Fruit fly (Drosophila melanogaster) whole organism, embryonic: Measurements from ENCODE around the gene CG14718.
A peak's percentile ranks its signal among the peaks of the same experiment; 100 is the strongest.

Experiments used
- Antp ChIP-seq: fragments of 200-800 bp; sonication (Bioruptor generic); optimal IDR thresholded peaks from 3 replicates; lab custom pipeline; 2016; ENCODE audit warnings: missing biosample characterization, missing genetic modification characterization
- Awh ChIP-seq: fragments of 200-800 bp; sonication (Bioruptor generic); IDR thresholded peaks from 2 replicates; pipeline ENCODE4, ENCODE4 v1.3.6; 2022; ENCODE audit warnings: missing biosample characterization, missing genetic modification characterization
- CG1024 ChIP-seq: fragments of 200-800 bp; sonication (Bioruptor generic); IDR thresholded peaks from 2 replicates; pipeline ENCODE4 v1.3.6; 2022; ENCODE audit warnings: missing biosample characterization, missing genetic modification characterization
- CG10543 ChIP-seq: fragments of 200-800 bp; sonication (Bioruptor generic); optimal IDR thresholded peaks from 3 replicates; lab custom pipeline; 2017; ENCODE audit warnings: missing biosample characterization, mild to moderate bottlenecking, missing genetic modification characterization, moderate library complexity
- CG11398 ChIP-seq: fragments of 200-800 bp; sonication (Bioruptor generic); optimal IDR thresholded peaks from 2 replicates; lab custom pipeline; 2016; ENCODE audit warnings: missing biosample characterization, missing genetic modification characterization
- CG12942 ChIP-seq: fragments of 200-800 bp; sonication (Bioruptor generic); optimal IDR thresholded peaks from 3 replicates; lab custom pipeline; 2016; ENCODE audit warnings: missing biosample characterization, missing genetic modification characterization
- CG13624 ChIP-seq: fragments of 200-800 bp; sonication (Bioruptor generic); optimal IDR thresholded peaks from 2 replicates; lab custom pipeline; 2016; ENCODE audit warnings: missing biosample characterization, missing genetic modification characterization
- CG14050 ChIP-seq: fragments of 200-800 bp; sonication (Bioruptor generic); IDR thresholded peaks from 3 replicates; pipeline ENCODE4 v1.3.6; 2022; ENCODE audit warnings: missing biosample characterization, missing genetic modification characterization
- CG14860 ChIP-seq: fragments of 200-800 bp; sonication (Bioruptor generic); IDR thresholded peaks from 3 replicates; pipeline ENCODE4 v1.3.6; 2022; ENCODE audit warnings: missing biosample characterization, missing genetic modification characterization; ENCODE audit not compliant: partially characterized antibody
- CG1529 ChIP-seq: fragments of 200-800 bp; sonication (Bioruptor generic); optimal IDR thresholded peaks from 3 replicates; lab custom pipeline; 2018; ENCODE audit warnings: missing biosample characterization, missing genetic modification characterization
- CG1832 ChIP-seq: fragments of 200-800 bp; sonication (Bioruptor generic); optimal IDR thresholded peaks from 2 replicates; lab custom pipeline; 2017; ENCODE audit warnings: missing biosample characterization, mild to moderate bottlenecking, missing genetic modification characterization, inconsistent platforms
- CG2678 ChIP-seq: fragments of 200-800 bp; sonication (Bioruptor generic); optimal IDR thresholded peaks from 3 replicates; lab custom pipeline; 2019; ENCODE audit warnings: missing biosample characterization, mild to moderate bottlenecking, missing genetic modification characterization, moderate library complexity
- CG3065 ChIP-seq: fragments of 200-800 bp; sonication (Bioruptor generic); optimal IDR thresholded peaks from 2 replicates; lab custom pipeline; 2016; ENCODE audit warnings: missing biosample characterization, missing genetic modification characterization
- CG32767 ChIP-seq: fragments of 200-800 bp; sonication (Bioruptor generic); IDR thresholded peaks from 2 replicates; pipeline ENCODE4 v1.3.6; 2022; ENCODE audit warnings: missing biosample characterization, missing genetic modification characterization
- CG33213 ChIP-seq: fragments of 200-800 bp; sonication (Bioruptor generic); optimal IDR thresholded peaks from 3 replicates; lab custom pipeline; 2016; ENCODE audit warnings: missing biosample characterization, missing genetic modification characterization
- CG33557 ChIP-seq: fragments of 200-800 bp; sonication (Bioruptor generic); optimal IDR thresholded peaks from 2 replicates; lab custom pipeline; 2019; ENCODE audit warnings: missing biosample characterization, mild to moderate bottlenecking, missing genetic modification characterization, moderate library complexity
- CG3407 ChIP-seq: fragments of 200-800 bp; sonication (Bioruptor generic); optimal IDR thresholded peaks from 2 replicates; lab custom pipeline; 2018; ENCODE audit warnings: missing biosample characterization, mild to moderate bottlenecking, missing genetic modification characterization
- CG34224 ChIP-seq: fragments of 200-800 bp; sonication (Bioruptor generic); IDR thresholded peaks from 3 replicates; pipeline ENCODE4 v1.3.6; 2022; ENCODE audit warnings: missing biosample characterization, missing genetic modification characterization; ENCODE audit not compliant: partially characterized antibody
- CG3847 ChIP-seq: fragments of 200-800 bp; sonication (Bioruptor generic); IDR thresholded peaks from 2 replicates; pipeline ENCODE4 v1.3.6; 2022; ENCODE audit warnings: missing biosample characterization, missing genetic modification characterization
- CG4282 ChIP-seq: fragments of 200-800 bp; sonication (Bioruptor generic); optimal IDR thresholded peaks from 2 replicates; lab custom pipeline; 2016; ENCODE audit warnings: missing biosample characterization, missing genetic modification characterization
- CG6654 ChIP-seq: fragments of 200-800 bp; sonication (Bioruptor generic); optimal IDR thresholded peaks from 2 replicates; lab custom pipeline; 2017; ENCODE audit warnings: missing biosample characterization, mild to moderate bottlenecking, missing genetic modification characterization
- CG8281 ChIP-seq: fragments of 200-800 bp; sonication (Bioruptor generic); optimal IDR thresholded peaks from 2 replicates; lab custom pipeline; 2018; ENCODE audit warnings: missing biosample characterization, mild to moderate bottlenecking, missing genetic modification characterization, moderate library complexity
- CoRest ChIP-seq: fragments of 200-800 bp; sonication (Bioruptor generic); optimal IDR thresholded peaks from 3 replicates; lab custom pipeline; 2018; ENCODE audit warnings: missing biosample characterization, mild to moderate bottlenecking, missing genetic modification characterization, moderate library complexity
- D19A ChIP-seq: fragments of 200-800 bp; optimal IDR thresholded peaks from 3 replicates; lab custom pipeline; 2019; ENCODE audit warnings: missing biosample characterization, mild to moderate bottlenecking, missing genetic modification characterization, moderate library complexity
- Dbx ChIP-seq: fragments of 200-800 bp; sonication (Bioruptor generic); IDR thresholded peaks from 3 replicates; pipeline ENCODE4 v1.3.6; 2022; ENCODE audit warnings: missing biosample characterization, missing genetic modification characterization
- Dfd ChIP-seq, 2 experiments: fragments of >200 bp; optimal IDR thresholded peaks; 2 replicates each; lab custom pipeline; 2017; ENCODE audit warnings: missing biosample characterization in 2 of 2, missing genetic modification characterization in 2 of 2
- Dip2 ChIP-seq: fragments of 200-800 bp; sonication (Bioruptor generic); IDR thresholded peaks from 2 replicates; pipeline ENCODE4 v1.3.6; 2022; ENCODE audit warnings: missing biosample characterization, missing genetic modification characterization
- Ets97D ChIP-seq: fragments of 200-800 bp; sonication (Bioruptor generic); optimal IDR thresholded peaks from 3 replicates; lab custom pipeline; 2016; ENCODE audit warnings: missing biosample characterization, missing genetic modification characterization
- Fer1 ChIP-seq: fragments of 200-800 bp; sonication (Bioruptor generic); optimal IDR thresholded peaks from 2 replicates; lab custom pipeline; 2017; ENCODE audit warnings: missing biosample characterization, mild to moderate bottlenecking, missing genetic modification characterization
- Hey ChIP-seq: fragments of 200-800 bp; sonication (Bioruptor generic); optimal IDR thresholded peaks from 3 replicates; lab custom pipeline; 2018; ENCODE audit warnings: missing biosample characterization, mild to moderate bottlenecking, missing genetic modification characterization
- Hmx ChIP-seq: fragments of 200-800 bp; sonication (Bioruptor generic); optimal IDR thresholded peaks from 2 replicates; lab custom pipeline; 2016; ENCODE audit warnings: missing biosample characterization, missing genetic modification characterization
- Hr3 ChIP-seq: fragments of 200-800 bp; sonication (Bioruptor generic); optimal IDR thresholded peaks from 3 replicates; lab custom pipeline; 2016; ENCODE audit warnings: missing biosample characterization, missing genetic modification characterization
- Hsf ChIP-seq: fragments of 200-800 bp; sonication (Bioruptor generic); optimal IDR thresholded peaks from 3 replicates; lab custom pipeline; 2016; ENCODE audit warnings: missing biosample characterization, missing genetic modification characterization
- Jarid2 ChIP-seq: fragments of 200-800 bp; sonication (Bioruptor generic); optimal IDR thresholded peaks from 3 replicates; lab custom pipeline; 2017; ENCODE audit warnings: mild to moderate bottlenecking, missing biosample characterization, missing genetic modification reagents, missing genetic modification characterization
- Poxn ChIP-seq: fragments of 200-800 bp; sonication (Bioruptor generic); IDR thresholded peaks from 2 replicates; pipeline ENCODE4 v1.3.6; 2022; ENCODE audit warnings: missing biosample characterization, missing genetic modification characterization
- Ptx1 ChIP-seq: fragments of 200-800 bp; sonication (Bioruptor generic); IDR thresholded peaks from 2 replicates; pipeline ENCODE4 v1.3.6; 2022; ENCODE audit warnings: missing biosample characterization, missing genetic modification characterization
- Sin3A ChIP-seq: fragments of >200 bp; optimal IDR thresholded peaks from 2 replicates; lab custom pipeline; 2018
- Sry-δ ChIP-seq: fragments of 200-800 bp; sonication (Bioruptor generic); optimal IDR thresholded peaks from 2 replicates; lab custom pipeline; 2016; ENCODE audit warnings: missing biosample characterization, missing genetic modification characterization
- ap ChIP-seq: fragments of 200-800 bp; sonication (Bioruptor generic); IDR thresholded peaks from 2 replicates; pipeline ENCODE4 v1.3.6; 2022; ENCODE audit warnings: missing biosample characterization, missing genetic modification characterization
- caup ChIP-seq: fragments of 200-800 bp; sonication (Bioruptor generic); optimal IDR thresholded peaks from 3 replicates; lab custom pipeline; 2017; ENCODE audit warnings: missing biosample characterization, mild to moderate bottlenecking, missing genetic modification characterization, moderate library complexity; ENCODE audit not compliant: severe bottlenecking
- chif ChIP-seq, 2 experiments: fragments of 200-800 bp; sonication (Bioruptor generic); optimal IDR thresholded peaks; 3 replicates each; lab custom pipeline; 2016; ENCODE audit warnings: missing biosample characterization in 2 of 2, missing genetic modification characterization in 2 of 2
- chn ChIP-seq: fragments of 200-800 bp; sonication (Bioruptor generic); optimal IDR thresholded peaks from 2 replicates; lab custom pipeline; 2016; ENCODE audit warnings: missing biosample characterization, missing genetic modification characterization
- crp ChIP-seq, 2 experiments: fragments of 200-800 bp; sonication (Bioruptor generic); optimal IDR thresholded peaks; 2 replicates in 1 of 2; 3 replicates in 1 of 2; lab custom pipeline; 2017; ENCODE audit warnings: missing biosample characterization in 2 of 2, missing genetic modification characterization in 2 of 2, mild to moderate bottlenecking in 1 of 2, moderate library complexity in 1 of 2
- fru ChIP-seq: fragments of >200 bp; optimal IDR thresholded peaks from 2 replicates; lab custom pipeline; 2017
- grau ChIP-seq: fragments of 200-800 bp; optimal IDR thresholded peaks from 3 replicates; lab custom pipeline; 2019; ENCODE audit warnings: missing biosample characterization, mild to moderate bottlenecking, missing genetic modification characterization, moderate library complexity
- ham ChIP-seq: fragments of 200-800 bp; sonication (Bioruptor generic); IDR thresholded peaks from 2 replicates; pipeline ENCODE4 v1.3.6; 2022; ENCODE audit warnings: missing biosample characterization, missing genetic modification characterization
- hb ChIP-seq: fragments of 200-800 bp; sonication (Bioruptor generic); IDR thresholded peaks from 3 replicates; pipeline ENCODE4 v1.3.6; 2022; ENCODE audit warnings: missing biosample characterization, missing genetic modification characterization; ENCODE audit not compliant: partially characterized antibody
- kay ChIP-seq: fragments of 200-800 bp; sonication (Bioruptor generic); optimal IDR thresholded peaks from 2 replicates; lab custom pipeline; 2016; ENCODE audit warnings: missing biosample characterization, missing genetic modification characterization
- lilli ChIP-seq: fragments of 200-800 bp; sonication (Bioruptor generic); optimal IDR thresholded peaks from 3 replicates; lab custom pipeline; 2016; ENCODE audit warnings: missing biosample characterization, missing genetic modification characterization
- sna ChIP-seq: fragments of 200-800 bp; sonication (Bioruptor generic); IDR thresholded peaks from 2 replicates; pipeline ENCODE4 v1.3.6; 2022; ENCODE audit warnings: missing biosample characterization, missing genetic modification characterization; ENCODE audit not compliant: partially characterized antibody
- zfh2 ChIP-seq: fragments of 200-800 bp; sonication (Bioruptor generic); optimal IDR thresholded peaks from 2 replicates; lab custom pipeline; 2016; ENCODE audit warnings: missing biosample characterization, missing genetic modification characterization

The CG14718 gene

DNA sequence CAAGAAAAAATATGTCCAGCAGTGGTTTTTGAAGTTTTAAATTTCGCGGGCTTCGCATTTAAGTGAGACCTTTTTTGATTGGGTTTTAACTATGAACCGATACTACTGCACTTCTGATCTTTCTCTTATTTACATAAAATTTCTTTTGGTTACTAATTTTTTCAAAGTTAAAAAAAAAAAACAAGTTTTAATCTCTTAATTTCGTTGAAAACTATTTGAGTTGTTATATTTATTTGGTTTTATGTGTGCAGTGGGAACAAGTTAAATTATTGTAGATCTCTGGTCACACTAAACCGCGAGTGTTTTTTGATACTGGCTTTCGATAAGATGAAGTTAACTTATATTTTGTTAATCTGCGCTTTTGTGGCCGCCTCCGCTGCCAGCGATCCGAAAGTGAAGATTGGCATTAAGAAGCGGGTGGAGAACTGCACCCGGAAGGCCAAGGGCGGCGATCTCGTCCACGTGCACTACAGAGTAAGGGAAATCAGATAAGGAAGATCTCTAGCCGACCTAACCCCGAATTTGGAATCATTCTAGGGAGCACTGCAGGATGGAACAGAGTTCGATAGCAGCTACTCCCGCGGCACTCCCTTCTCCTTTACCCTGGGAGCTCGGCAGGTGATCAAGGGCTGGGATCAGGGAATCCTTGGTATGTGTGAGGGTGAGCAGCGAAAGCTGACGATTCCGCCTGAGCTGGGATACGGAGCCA, 26.3 kb upstream of the CG14718 start, which contains the start of gene CG14715 (continued):
- TF ChIP-seq Dbx (no peak), Hr3 (GFP tag; lab: Kevin White, UChicago) (peak; percentile 42), CG10543 (GFP tag; lab: Kevin White, UChicago) (no peak), lilli (GFP tag; lab: Kevin White, UChicago) (peak; percentile 71), Hsf (GFP tag; lab: Kevin White, UChicago) (peak; percentile 59), kay (peak; percentile 11), Sry-δ (GFP tag; lab: Kevin White, UChicago) (peak; percentile 63), CG11398 (GFP tag; lab: Kevin White, UChicago) (no peak), CG3847 (GFP tag; lab: Robert Waterston, UW) (peak; percentile 72), Awh (GFP tag; lab: Robert Waterston, UW) (no peak), Ets97D (GFP tag; lab: Kevin White, UChicago) (peak; percentile 53), CG14860 (GFP tag; lab: Robert Waterston, UW) (no peak), fru (lab: Kevin White, UChicago) (no peak), Jarid2 (GFP tag; lab: Kevin White, UChicago) (no peak), Hmx (GFP tag; lab: Kevin White, UChicago) (no peak), CG1832 (GFP tag; lab: Kevin White, UChicago) (no peak), hb (GFP tag; lab: Robert Waterston, UW) (no peak), grau (tag; lab: Kevin White, UChicago) (peak; percentile 21), CG6654 (GFP tag; lab: Kevin White, UChicago) (no peak), CG8281 (tag; lab: Kevin White, UChicago) (no peak), CG32767 (GFP tag; lab: Robert Waterston, UW) (no peak), crp (GFP tag; optimal IDR thresholded peaks at IDR 0.05; lab: Kevin White, UChicago) (no peak), CG33557 (GFP tag; lab: Kevin White, UChicago) (no peak), Fer1 (GFP tag; lab: Kevin White, UChicago) (peak; percentile 7), CG3065 (no peak), CG1024 (GFP tag; lab: Robert Waterston, UW) (no peak), sna (GFP tag; lab: Robert Waterston, UW) (no peak), Sin3A (peak; percentile 25), Antp (GFP tag; lab: Kevin White, UChicago) (peak; percentile 43), CG13624 (peak; percentile 51), CG12942 (GFP tag; lab: Kevin White, UChicago) (peak; percentile 25), Ptx1 (GFP tag; lab: Robert Waterston, UW) (peak; percentile 75), chif (GFP tag; optimal IDR thresholded peaks at IDR 0.05; lab: Kevin White, UChicago) (peak; percentile 20 to 34), ap (GFP tag; lab: Robert Waterston, UW) (no peak), CG14050 (GFP tag; lab: Robert Waterston, UW) (no peak), Dip2 (no peak), Hey (tag; lab: Kevin White, UChicago) (no peak), zfh2 (GFP tag; lab: Kevin White, UChicago) (peak; percentile 39), CG4282 (no peak), CG1529 (GFP tag; lab: Kevin White, UChicago) (no peak), D19A (tag; lab: Kevin White, UChicago) (no peak), CG2678 (tag; lab: Kevin White, UChicago) (peak; percentile 42), Dfd (GFP tag; optimal IDR thresholded peaks at IDR 0.05; lab: Kevin White, UChicago) (no peak), caup (GFP tag; lab: Kevin White, UChicago) (no peak), CoRest (tag; lab: Kevin White, UChicago) (peak; percentile 60), CG34224 (GFP tag; lab: Robert Waterston, UW) (no peak), ham (GFP tag; lab: Robert Waterston, UW) (no peak), CG3407 (GFP tag; lab: Kevin White, UChicago) (no peak), chn (GFP tag; lab: Kevin White, UChicago) (peak; percentile 53), CG33213 (GFP tag; lab: Kevin White, UChicago) (peak; percentile 64), Poxn (GFP tag; lab: Robert Waterston, UW) (no peak)
